Fruit fly (Drosophila melanogaster) whole organism, embryonic: ENCODE measurements around the gene Mst85C.

Experiments
- C15 ChIP-seq: fragments of 200-800 bp; sonication (Bioruptor generic); IDR thresholded peaks from 3 replicates; pipeline ENCODE4 v1.3.6; 2022; ENCODE audit warnings: missing biosample characterization, missing genetic modification characterization
- CG10654 ChIP-seq: fragments of 200-800 bp; sonication (Bioruptor generic); optimal IDR thresholded peaks from 2 replicates; lab custom pipeline; 2016; ENCODE audit warnings: missing biosample characterization, missing genetic modification characterization
- CG1233 ChIP-seq: fragments of 200-800 bp; sonication (Bioruptor generic); optimal IDR thresholded peaks from 4 replicates; lab custom pipeline; 2018; ENCODE audit warnings: missing biosample characterization, mild to moderate bottlenecking, missing genetic modification characterization
- CG14965 ChIP-seq: fragments of 200-800 bp; sonication (Bioruptor generic); optimal IDR thresholded peaks from 2 replicates; lab custom pipeline; 2016; ENCODE audit warnings: missing biosample characterization, missing genetic modification characterization, borderline replicate concordance
- CG1529 ChIP-seq: fragments of 200-800 bp; sonication (Bioruptor generic); optimal IDR thresholded peaks from 3 replicates; lab custom pipeline; 2018; ENCODE audit warnings: missing biosample characterization, missing genetic modification characterization
- CG15514 ChIP-seq: fragments of 200-800 bp; sonication (Bioruptor generic); optimal IDR thresholded peaks from 3 replicates; lab custom pipeline; 2017; ENCODE audit warnings: missing biosample characterization, missing genetic modification characterization, mild to moderate bottlenecking, moderate library complexity, missing genetic modification reagents
- CG1792 ChIP-seq: fragments of 200-800 bp; sonication (Bioruptor generic); optimal IDR thresholded peaks from 2 replicates; lab custom pipeline; 2016; ENCODE audit warnings: missing biosample characterization, missing genetic modification characterization
- CG18476 ChIP-seq: fragments of 200-800 bp; sonication (Bioruptor generic); optimal IDR thresholded peaks from 2 replicates; lab custom pipeline; 2016; ENCODE audit warnings: missing biosample characterization, mild to moderate bottlenecking, missing genetic modification characterization
- CG31441 ChIP-seq: fragments of 200-800 bp; sonication (Bioruptor generic); IDR thresholded peaks from 2 replicates; pipeline ENCODE4 v1.3.6; 2022; ENCODE audit warnings: missing biosample characterization, missing genetic modification characterization
- CG4328 ChIP-seq: fragments of 200-800 bp; sonication (Bioruptor generic); optimal IDR thresholded peaks from 3 replicates; lab custom pipeline; 2017; ENCODE audit warnings: missing biosample characterization, missing genetic modification reagents, missing genetic modification characterization
- CG6854 ChIP-seq: fragments of 200-800 bp; sonication (Bioruptor generic); optimal IDR thresholded peaks from 3 replicates; lab custom pipeline; 2017; ENCODE audit warnings: missing biosample characterization, mild to moderate bottlenecking, missing genetic modification characterization
- CG7372 ChIP-seq: fragments of 200-800 bp; sonication (Bioruptor generic); IDR thresholded peaks from 2 replicates; pipeline ENCODE4 v1.3.6; 2022; ENCODE audit warnings: missing biosample characterization, missing genetic modification characterization
- CG7987 ChIP-seq: fragments of 200-800 bp; sonication (Bioruptor generic); optimal IDR thresholded peaks from 2 replicates; lab custom pipeline; 2018; ENCODE audit warnings: missing biosample characterization, mild to moderate bottlenecking, missing genetic modification characterization, moderate library complexity
- CG9727 ChIP-seq: fragments of 200-800 bp; sonication (Bioruptor generic); optimal IDR thresholded peaks from 3 replicates; lab custom pipeline; 2017; ENCODE audit warnings: missing biosample characterization, mild to moderate bottlenecking, missing genetic modification characterization
- CG9817 ChIP-seq: fragments of 200-800 bp; sonication (Bioruptor generic); optimal IDR thresholded peaks from 2 replicates; lab custom pipeline; 2018; ENCODE audit warnings: missing biosample characterization, mild to moderate bottlenecking, missing genetic modification characterization, moderate library complexity
- CG9932 ChIP-seq: fragments of 200-800 bp; sonication (Bioruptor generic); IDR thresholded peaks from 2 replicates; pipeline ENCODE4 v1.3.6; 2022; ENCODE audit warnings: missing biosample characterization, missing genetic modification characterization
- D ChIP-seq, 2 experiments: fragments of 200-800 bp in 1 of 2; fragments of >200 bp in 1 of 2; sonication (Bioruptor generic) in 1 of 2; optimal IDR thresholded peaks; 2 replicates in 1 of 2; 3 replicates in 1 of 2; lab custom pipeline; 2017; ENCODE audit warnings: mild to moderate bottlenecking in 1 of 2, missing biosample characterization in 1 of 2, missing genetic modification characterization in 1 of 2, missing genetic modification reagents in 1 of 2
- Dbx ChIP-seq: fragments of 200-800 bp; sonication (Bioruptor generic); IDR thresholded peaks from 3 replicates; pipeline ENCODE4 v1.3.6; 2022; ENCODE audit warnings: missing biosample characterization, missing genetic modification characterization
- Dip2 ChIP-seq: fragments of 200-800 bp; sonication (Bioruptor generic); IDR thresholded peaks from 2 replicates; pipeline ENCODE4 v1.3.6; 2022; ENCODE audit warnings: missing biosample characterization, missing genetic modification characterization
- Dp ChIP-seq: fragments of 200-800 bp; sonication (Bioruptor generic); optimal IDR thresholded peaks from 2 replicates; lab custom pipeline; 2018; ENCODE audit warnings: missing biosample characterization, mild to moderate bottlenecking, missing genetic modification characterization, moderate library complexity
- Drgx ChIP-seq: fragments of 200-800 bp; sonication (Bioruptor generic); IDR thresholded peaks from 2 replicates; pipeline ENCODE4 v1.3.6; 2022; ENCODE audit warnings: missing biosample characterization, missing genetic modification characterization
- E2f2 ChIP-seq: fragments of 200-800 bp; sonication (Bioruptor generic); IDR thresholded peaks from 2 replicates; pipeline ENCODE4 v1.3.6; 2022; ENCODE audit warnings: missing biosample characterization, missing genetic modification characterization
- Fer1 ChIP-seq: fragments of 200-800 bp; sonication (Bioruptor generic); optimal IDR thresholded peaks from 2 replicates; lab custom pipeline; 2017; ENCODE audit warnings: missing biosample characterization, mild to moderate bottlenecking, missing genetic modification characterization
- HHEX ChIP-seq: fragments of 200-800 bp; sonication (Bioruptor generic); optimal IDR thresholded peaks from 3 replicates; lab custom pipeline; 2017; ENCODE audit warnings: missing biosample characterization, mild to moderate bottlenecking, missing genetic modification characterization, missing genetic modification reagents
- Hey ChIP-seq: fragments of 200-800 bp; sonication (Bioruptor generic); optimal IDR thresholded peaks from 3 replicates; lab custom pipeline; 2018; ENCODE audit warnings: missing biosample characterization, mild to moderate bottlenecking, missing genetic modification characterization
- Max ChIP-seq: fragments of 200-800 bp; sonication (Bioruptor generic); optimal IDR thresholded peaks from 2 replicates; lab custom pipeline; 2016; ENCODE audit warnings: missing biosample characterization, mild to moderate bottlenecking, missing genetic modification characterization
- Ssrp ChIP-seq: fragments of 200-800 bp; sonication (Bioruptor generic); optimal IDR thresholded peaks from 2 replicates; lab custom pipeline; 2018; ENCODE audit warnings: missing biosample characterization, mild to moderate bottlenecking, missing genetic modification characterization, moderate library complexity
- Vsx1 ChIP-seq: fragments of 200-800 bp; sonication (Bioruptor generic); optimal IDR thresholded peaks from 2 replicates; lab custom pipeline; 2017; ENCODE audit warnings: missing biosample characterization, mild to moderate bottlenecking, missing genetic modification characterization, missing genetic modification reagents
- Xrp1 ChIP-seq: fragments of 200-800 bp; sonication (Bioruptor generic); IDR thresholded peaks from 2 replicates; pipeline ENCODE4 v1.3.6; 2022; ENCODE audit warnings: missing biosample characterization, missing genetic modification characterization
- aop ChIP-seq: fragments of 200-800 bp; sonication (Bioruptor generic); IDR thresholded peaks from 2 replicates; pipeline ENCODE4 v1.3.6; 2022; ENCODE audit warnings: missing biosample characterization, missing genetic modification characterization
- caup ChIP-seq: fragments of 200-800 bp; sonication (Bioruptor generic); optimal IDR thresholded peaks from 3 replicates; lab custom pipeline; 2017; ENCODE audit warnings: missing biosample characterization, mild to moderate bottlenecking, missing genetic modification characterization, moderate library complexity; ENCODE audit not compliant: severe bottlenecking
- ci ChIP-seq: fragments of 200-800 bp; sonication (Bioruptor generic); IDR thresholded peaks from 3 replicates; pipeline ENCODE4 v1.3.6; 2022; ENCODE audit warnings: missing biosample characterization, missing genetic modification characterization
- da ChIP-seq: fragments of 200-800 bp; sonication (Bioruptor generic); optimal IDR thresholded peaks from 2 replicates; lab custom pipeline; 2016; ENCODE audit warnings: missing biosample characterization, missing genetic modification characterization
- danr ChIP-seq: fragments of 200-800 bp; sonication (Bioruptor generic); IDR thresholded peaks from 2 replicates; pipeline ENCODE4 v1.3.6; 2022; ENCODE audit warnings: missing biosample characterization, missing genetic modification characterization
- dimm ChIP-seq: fragments of 200-800 bp; sonication (Bioruptor generic); IDR thresholded peaks from 2 replicates; pipeline ENCODE4 v1.3.6; 2022; ENCODE audit warnings: missing biosample characterization, missing genetic modification characterization
- dpn ChIP-seq, 2 experiments: fragments of 200-800 bp; sonication (Bioruptor generic); optimal IDR thresholded peaks; 3 replicates each; lab custom pipeline; 2016; ENCODE audit warnings: missing biosample characterization in 2 of 2, missing genetic modification characterization in 2 of 2
- fd3F ChIP-seq: fragments of 200-800 bp; sonication (Bioruptor generic); optimal IDR thresholded peaks from 2 replicates; lab custom pipeline; 2018; ENCODE audit warnings: missing biosample characterization, mild to moderate bottlenecking, missing genetic modification characterization, moderate library complexity
- fd64A ChIP-seq: fragments of 200-800 bp; sonication (Bioruptor generic); optimal IDR thresholded peaks from 3 replicates; lab custom pipeline; 2018; ENCODE audit warnings: missing biosample characterization, mild to moderate bottlenecking, missing genetic modification characterization
- gce ChIP-seq: fragments of 200-800 bp; sonication (Bioruptor generic); IDR thresholded peaks from 3 replicates; pipeline ENCODE4 v1.3.6; 2022; ENCODE audit warnings: missing biosample characterization, missing genetic modification characterization
- gem ChIP-seq: fragments of 200-800 bp; sonication (Bioruptor generic); optimal IDR thresholded peaks from 2 replicates; lab custom pipeline; 2019; ENCODE audit warnings: missing biosample characterization, mild to moderate bottlenecking, missing genetic modification characterization, moderate library complexity
- ind ChIP-seq: fragments of 200-800 bp; sonication (Bioruptor generic); optimal IDR thresholded peaks from 3 replicates; lab custom pipeline; 2016; ENCODE audit warnings: missing biosample characterization, missing genetic modification characterization
- pfk ChIP-seq: fragments of 200-800 bp; sonication (Bioruptor generic); optimal IDR thresholded peaks from 2 replicates; lab custom pipeline; 2018; ENCODE audit warnings: missing biosample characterization, mild to moderate bottlenecking, missing genetic modification characterization, moderate library complexity
- phol ChIP-seq: fragments of 200-800 bp; sonication (Bioruptor generic); optimal IDR thresholded peaks from 3 replicates; lab custom pipeline; 2018; ENCODE audit warnings: missing biosample characterization, mild to moderate bottlenecking, missing genetic modification characterization, moderate library complexity
- pros ChIP-seq: fragments of 200-800 bp; sonication (Bioruptor generic); optimal IDR thresholded peaks from 3 replicates; lab custom pipeline; 2019; ENCODE audit warnings: missing biosample characterization, mild to moderate bottlenecking, missing genetic modification characterization, moderate library complexity
- pum ChIP-seq: fragments of 200-800 bp; sonication (Bioruptor generic); optimal IDR thresholded peaks from 2 replicates; lab custom pipeline; 2016; ENCODE audit warnings: missing biosample characterization, missing genetic modification characterization
- slou ChIP-seq: fragments of 200-800 bp; sonication (Bioruptor generic); optimal IDR thresholded peaks from 3 replicates; lab custom pipeline; 2016; ENCODE audit warnings: missing biosample characterization, missing genetic modification characterization
- sob ChIP-seq: fragments of 200-800 bp; sonication (Bioruptor generic); IDR thresholded peaks from 2 replicates; pipeline ENCODE4 v1.3.6; 2022; ENCODE audit warnings: missing biosample characterization, missing genetic modification characterization
- unc-4 ChIP-seq: fragments of 200-800 bp; sonication (Bioruptor generic); IDR thresholded peaks from 2 replicates; pipeline ENCODE4 v1.3.6; 2022; ENCODE audit warnings: missing biosample characterization, missing genetic modification characterization; ENCODE audit not compliant: partially characterized antibody
- vvl ChIP-seq: fragments of 200-800 bp; sonication (Bioruptor generic); IDR thresholded peaks from 2 replicates; pipeline ENCODE4 v1.3.6; 2022; ENCODE audit warnings: missing biosample characterization, missing genetic modification characterization
- wor ChIP-seq: fragments of 200-800 bp; sonication (Bioruptor generic); IDR thresholded peaks from 2 replicates; pipeline ENCODE4 v1.3.6; 2022; ENCODE audit warnings: missing biosample characterization, missing genetic modification characterization

Mst85C gene

dm6 chr3R:9083379-9083778 lies 34.9 kb downstream of the Mst85C start (continued):
- TF ChIP-seq CG4328 (GFP tag; lab: Kevin White, UChicago), result no peak
- 0 out of 2 replicates have a peak, but pooled peaks have one; percentile 15 for TF ChIP-seq danr (GFP tag; lab: Robert Waterston, UW)
- TF ChIP-seq ind (GFP tag; lab: Kevin White, UChicago), result peak; percentile 24
- TF ChIP-seq pfk (GFP tag; lab: Kevin White, UChicago), result no peak
- no peak for TF ChIP-seq Vsx1
- 0 out of 3 replicates have a peak, but pooled peaks have one; percentile 24 for TF ChIP-seq gce (GFP tag; lab: Robert Waterston, UW)
- TF ChIP-seq Hey (tag; lab: Kevin White, UChicago), result no peak
- TF ChIP-seq CG15514, result peak; percentile 2
- TF ChIP-seq sob (GFP tag; lab: Robert Waterston, UW), result peak; percentile 60
- TF ChIP-seq ci (GFP tag; lab: Robert Waterston, UW), result peak; percentile 71; the same call in 1 of the 3 replicates
- TF ChIP-seq pum (GFP tag; lab: Kevin White, UChicago), result peak; percentile 9
- TF ChIP-seq CG14965 (GFP tag; lab: Kevin White, UChicago), result no peak
- TF ChIP-seq caup (GFP tag; lab: Kevin White, UChicago), result peak; percentile 29
- peak; percentile 0 for TF ChIP-seq fd64A
- no peak for TF ChIP-seq CG9932 (GFP tag; lab: Robert Waterston, UW)
- TF ChIP-seq CG1233 (GFP tag; lab: Kevin White, UChicago), result no peak
- no peak for TF ChIP-seq CG9727 (GFP tag; lab: Kevin White, UChicago)
- TF ChIP-seq Max (GFP tag; lab: Kevin White, UChicago), result no peak
- peak; percentile 41; the same call in 1 of the 3 replicates for TF ChIP-seq Dbx (GFP tag; lab: Robert Waterston, UW)
- no peak for TF ChIP-seq C15 (GFP tag; lab: Robert Waterston, UW)
- peak; percentile 40; the same call in 1 of the 2 replicates for TF ChIP-seq vvl (GFP tag; lab: Robert Waterston, UW)
- TF ChIP-seq CG7372 (GFP tag; lab: Robert Waterston, UW), result no peak
- TF ChIP-seq Xrp1 (GFP tag; lab: Robert Waterston, UW), result peak; percentile 53; the same call in 1 of the 2 replicates
- TF ChIP-seq phol, result peak; percentile 36
- TF ChIP-seq Dp (GFP tag; lab: Kevin White, UChicago), result no peak
- TF ChIP-seq CG18476 (GFP tag; lab: Kevin White, UChicago), result no peak
- peak; percentile 3 for TF ChIP-seq CG6854 (GFP tag; lab: Kevin White, UChicago)
- TF ChIP-seq Dip2 (GFP tag; lab: Robert Waterston, UW), result no peak
- TF ChIP-seq E2f2 (GFP tag; lab: Robert Waterston, UW), result 0 out of 2 replicates have a peak, but pooled peaks have one; percentile 21
- no peak for TF ChIP-seq fd3F (GFP tag; lab: Kevin White, UChicago)
- TF ChIP-seq CG7987 (GFP tag; lab: Kevin White, UChicago), result no peak
- peak in 1 of 2 experiments; percentile 17 for TF ChIP-seq dpn (GFP tag; optimal IDR thresholded peaks at IDR 0.05; lab: Kevin White, UChicago)
- 0 out of 2 replicates have a peak, but pooled peaks have one; percentile 12 for TF ChIP-seq Drgx
- TF ChIP-seq unc-4 (GFP tag; lab: Robert Waterston, UW), result no peak
- TF ChIP-seq CG31441 (GFP tag; lab: Robert Waterston, UW), result peak; percentile 34; the same call in 1 of the 2 replicates
- no peak for TF ChIP-seq CG1792 (GFP tag; lab: Kevin White, UChicago)
- peak; percentile 64 for TF ChIP-seq gem (tag; lab: Kevin White, UChicago)
- TF ChIP-seq aop, result no peak
- no peak for TF ChIP-seq da
- TF ChIP-seq CG1529 (GFP tag; lab: Kevin White, UChicago), result no peak
- TF ChIP-seq pros, result no peak
- peak; percentile 28 for TF ChIP-seq Ssrp (tag; lab: Kevin White, UChicago)
- no peak for TF ChIP-seq D (optimal IDR thresholded peaks at IDR 0.05; lab: Kevin White, UChicago)
- peak; percentile 15 for TF ChIP-seq D (GFP tag; optimal IDR thresholded peaks at IDR 0.05; lab: Kevin White, UChicago)
- no peak for TF ChIP-seq wor (GFP tag; lab: Robert Waterston, UW)
- TF ChIP-seq CG10654, result peak; percentile 2
- TF ChIP-seq Fer1 (GFP tag; lab: Kevin White, UChicago), result peak; percentile 70
- no peak for TF ChIP-seq HHEX (GFP tag; lab: Kevin White, UChicago)
- TF ChIP-seq dimm (GFP tag; lab: Robert Waterston, UW), result no peak
- no peak for TF ChIP-seq slou (GFP tag; lab: Kevin White, UChicago)
- TF ChIP-seq CG9817 (tag; lab: Kevin White, UChicago), result peak; percentile 24
